3 fruit fly cellular contexts compared by ENCODE assay signal in the genomic region with DNA sequence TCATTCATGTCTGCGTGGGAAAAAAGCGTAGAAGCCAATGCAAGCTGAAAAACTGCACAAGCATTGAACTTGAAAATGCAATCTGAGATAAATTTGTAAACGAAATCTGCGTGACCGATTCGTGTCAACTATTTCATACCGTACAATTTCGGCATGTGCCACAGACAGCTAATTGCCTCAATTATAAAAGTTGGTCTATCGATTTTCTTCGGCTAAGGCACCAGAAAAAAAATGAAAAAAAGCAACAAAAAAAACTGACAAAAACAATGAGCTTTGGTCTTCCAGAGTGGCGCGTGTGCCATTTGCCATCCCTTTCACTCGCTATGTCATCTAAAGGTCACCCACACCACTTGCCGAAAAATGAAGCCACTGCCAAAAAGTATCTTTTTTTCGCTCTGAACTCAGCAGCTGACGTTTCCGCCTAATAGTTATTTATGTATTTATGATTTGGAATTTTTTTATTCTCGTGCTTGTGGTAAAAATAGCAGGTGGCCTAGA.
A peak's percentile ranks its signal among the peaks of the same experiment; 100 is the strongest.
TF ChIP-seq lines count a peak whose summit lies in the region.

No protein-coding gene starts in this region.

- no peak for TF ChIP-seq CTCF in whole organism, embryonic (GFP tag; optimal IDR thresholded peaks at IDR 0.05; lab: Kevin White, UChicago)

TF ChIP-seq in whole organism, embryonic, 481 proteins besides CTCF, POLR2A, EP300 and RAD21 (continues in another document):
- TF ChIP-seq Hey (tag; optimal IDR thresholded peaks at IDR 0.05; lab: Kevin White, UChicago) (peak; percentile 27), onecut (GFP tag; IDR thresholded peaks at IDR 0.05; lab: Robert Waterston, UW) (peak; percentile 75), Dll (GFP tag; IDR thresholded peaks at IDR 0.05; lab: Robert Waterston, UW; ENCODE audit: partially characterized antibody) (no peak), sim (GFP tag; IDR thresholded peaks at IDR 0.05; lab: Robert Waterston, UW) (no peak), jumu (GFP tag; optimal IDR thresholded peaks at IDR 0.05; lab: Kevin White, UChicago) (no peak), D (optimal IDR thresholded peaks at IDR 0.05; lab: Kevin White, UChicago) (no peak), D (GFP tag; optimal IDR thresholded peaks at IDR 0.05; lab: Kevin White, UChicago) (no peak), ftz-f1 (GFP tag; optimal IDR thresholded peaks at IDR 0.05; lab: Kevin White, UChicago) (no peak), sd (tag; optimal IDR thresholded peaks at IDR 0.05; lab: Kevin White, UChicago) (peak; percentile 62), slbo (GFP tag; IDR thresholded peaks at IDR 0.05; lab: Robert Waterston, UW) (no peak), Deaf1 (tag; optimal IDR thresholded peaks at IDR 0.05; lab: Kevin White, UChicago) (peak; percentile 60), CG32532 (GFP tag; IDR thresholded peaks at IDR 0.05; lab: Robert Waterston, UW) (no peak), NC2α (GFP tag; optimal IDR thresholded peaks at IDR 0.05; lab: Kevin White, UChicago) (no peak), lov (optimal IDR thresholded peaks at IDR 0.05; lab: Kevin White, UChicago) (no peak), lov (GFP tag; IDR thresholded peaks at IDR 0.05; lab: Robert Waterston, UW) (no peak), CG2202 (tag; optimal IDR thresholded peaks at IDR 0.05; lab: Kevin White, UChicago) (no peak), HLH4C (GFP tag; IDR thresholded peaks at IDR 0.05; lab: Robert Waterston, UW; ENCODE audit: partially characterized antibody) (no peak; the same call in 2 of the 3 replicates), al (GFP tag; IDR thresholded peaks at IDR 0.05; lab: Robert Waterston, UW) (no peak), Neu2 (GFP tag; optimal IDR thresholded peaks at IDR 0.05; lab: Kevin White, UChicago; ENCODE audit: borderline replicate concordance) (no peak), Med (GFP tag; lab: Kevin White, UChicago) (peak; percentile 31), Mad (GFP tag; optimal IDR thresholded peaks at IDR 0.05; lab: Kevin White, UChicago) (no peak), Hr3 (GFP tag; optimal IDR thresholded peaks at IDR 0.05; lab: Kevin White, UChicago) (no peak), CG31224 (GFP tag; IDR thresholded peaks at IDR 0.05; lab: Robert Waterston, UW) (0 out of 2 replicates have a peak, but pooled peaks have one; percentile 0), vnd (GFP tag; IDR thresholded peaks at IDR 0.05; lab: Robert Waterston, UW; ENCODE audit: partially characterized antibody) (no peak), CG1024 (GFP tag; IDR thresholded peaks at IDR 0.05; lab: Robert Waterston, UW) (no peak), tup (GFP tag; optimal IDR thresholded peaks at IDR 0.05; lab: Kevin White, UChicago) (no peak), bbx (GFP tag; IDR thresholded peaks at IDR 0.05; lab: Robert Waterston, UW; ENCODE audit: partially characterized antibody) (no peak), sr (GFP tag; IDR thresholded peaks at IDR 0.05; lab: Robert Waterston, UW) (0 out of 3 replicates have a peak, but pooled peaks have one; percentile 26)

TF ChIP-seq in whole organism, prepupa, 60 proteins besides CTCF, POLR2A, EP300 and RAD21:
- TF ChIP-seq CG15336 (GFP tag; IDR thresholded peaks at IDR 0.05; lab: Robert Waterston, UW) = 0 out of 2 replicates have a peak, but pooled peaks have one; percentile 1
- no peak for TF ChIP-seq Hr39 (GFP tag; optimal IDR thresholded peaks at IDR 0.05; lab: Kevin White, UChicago)
- 0 out of 3 replicates have a peak, but pooled peaks have one; percentile 6 for TF ChIP-seq CG8119 (GFP tag; IDR thresholded peaks at IDR 0.05; lab: Robert Waterston, UW)

TF ChIP-seq in whole organism, pupa, 21 proteins besides CTCF, POLR2A, EP300 and RAD21:
- TF ChIP-seq CG34367 (tag; optimal IDR thresholded peaks at IDR 0.05; lab: Kevin White, UChicago) = no peak
- 0 out of 2 replicates have a peak, but pooled peaks have one; percentile 2 for TF ChIP-seq Ets98B (GFP tag; IDR thresholded peaks at IDR 0.05; lab: Robert Waterston, UW)
- TF ChIP-seq CG8301 (tag; optimal IDR thresholded peaks at IDR 0.05; lab: Kevin White, UChicago) = no peak
- TF ChIP-seq CG13204 (GFP tag; optimal IDR thresholded peaks at IDR 0.05; lab: Kevin White, UChicago) = no peak
- TF ChIP-seq CG4496 (GFP tag; IDR thresholded peaks at IDR 0.05; lab: Robert Waterston, UW) = no peak
- no peak for TF ChIP-seq CG14655 (GFP tag; optimal IDR thresholded peaks at IDR 0.05; lab: Kevin White, UChicago)
- no peak for TF ChIP-seq CG10348 (GFP tag; IDR thresholded peaks at IDR 0.05; lab: Robert Waterston, UW)
- no peak for TF ChIP-seq CG17806 (tag; optimal IDR thresholded peaks at IDR 0.05; lab: Kevin White, UChicago)
- no peak for TF ChIP-seq fd96Ca (GFP tag; IDR thresholded peaks at IDR 0.05; lab: Robert Waterston, UW)
- TF ChIP-seq CG12605 (GFP tag; IDR thresholded peaks at IDR 0.05; lab: Robert Waterston, UW) = 0 out of 2 replicates have a peak, but pooled peaks have one; percentile 4
TF ChIP-seq in whole organism, pupa: peak in this region for 2.
